Worm (Caenorhabditis elegans) whole organism, young adult: ENCODE results near the gene F46G11.2.

ENCODE experiments used
- ama-1 ChIP-seq, 3 experiments: fragments of 150-350 bp in 1 of 3; sonication (generic microtip) in 2 of 3; optimal IDR thresholded peaks; 2 replicates each; lab custom pipeline; 2014 to 2018; ENCODE audit warnings: missing biosample characterization in 2 of 3, missing genetic modification characterization in 2 of 3, missing genetic modification reagents in 2 of 3
- ceh-79 ChIP-seq: sonication (generic microtip); optimal IDR thresholded peaks from 2 replicates; lab custom pipeline; 2017; ENCODE audit warnings: mild to moderate bottlenecking, missing genetic modification characterization, missing compliant biosample characterization
- dpl-1 ChIP-seq: fragments of 150-350 bp; optimal IDR thresholded peaks from 2 replicates; lab custom pipeline; 2014; ENCODE audit warnings: missing biosample characterization, missing genetic modification reagents, missing genetic modification characterization
- fkh-3 ChIP-seq: sonication (generic microtip); optimal IDR thresholded peaks from 2 replicates; lab custom pipeline; 2016; ENCODE audit warnings: mild to moderate bottlenecking, missing genetic modification characterization, missing compliant biosample characterization
- mes-4 ChIP-seq: sonication (generic microtip); optimal IDR thresholded peaks from 2 replicates; lab custom pipeline; 2016; ENCODE audit warnings: missing genotype, missing genetic modification characterization, missing compliant biosample characterization
- pha-4 ChIP-seq: fragments of 150-350 bp; sonication (generic microtip); optimal IDR thresholded peaks from 2 replicates; lab custom pipeline; 2014; ENCODE audit warnings: missing biosample characterization, missing genetic modification reagents, missing genetic modification characterization
- rpc-1 ChIP-seq, 2 experiments: fragments of 150-350 bp in 1 of 2; sonication (generic microtip) in 1 of 2; optimal IDR thresholded peaks; 2 replicates each; lab custom pipeline; 2014 to 2018; ENCODE audit warnings: missing biosample characterization in 1 of 2, missing genetic modification characterization in 1 of 2, missing genetic modification reagents in 1 of 2, missing genotype in 1 of 2
- unc-62 ChIP-seq: fragments of 150-350 bp; optimal IDR thresholded peaks from 2 replicates; lab custom pipeline; 2014; ENCODE audit warnings: missing biosample characterization, missing genetic modification reagents, missing genetic modification characterization
- ztf-6 ChIP-seq: fragments of 200-800 bp; sonication (Bioruptor generic); IDR thresholded peaks from 2 replicates; pipeline ENCODE4 v1.3.6; 2022; ENCODE audit warnings: missing genetic modification reagents, missing genetic modification characterization, missing compliant biosample characterization

DNA sequence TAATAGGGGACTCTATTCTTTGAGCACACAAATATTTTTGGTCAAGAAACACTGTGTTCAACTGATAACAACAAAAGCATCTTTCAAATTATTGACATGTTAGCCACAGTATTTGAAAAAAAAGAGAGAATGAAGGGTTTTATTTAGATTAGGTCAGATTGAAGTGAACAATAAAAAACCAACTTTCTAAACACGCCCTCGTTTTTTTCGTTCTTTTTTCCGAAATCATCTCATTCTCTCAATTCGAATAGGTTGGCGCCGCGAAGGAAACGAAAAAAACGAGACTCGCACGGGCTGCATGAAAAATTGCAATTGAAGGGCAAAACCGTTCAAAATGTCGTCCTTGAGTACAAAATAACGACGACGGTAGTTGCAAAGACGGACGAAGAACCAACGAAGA lies 26.4 kb downstream of the F46G11.2 start:
- TF ChIP-seq rpc-1 (optimal IDR thresholded peaks at IDR 0.05; lab: Kevin White, UChicago), result no peak
- no peak for TF ChIP-seq rpc-1 (tag; optimal IDR thresholded peaks at IDR 0.05; lab: Kevin White, UChicago)
- TF ChIP-seq unc-62 (GFP tag; lab: Kevin White, UChicago), result no peak
- TF ChIP-seq ceh-79 (tag; lab: Kevin White, UChicago), result no peak
- no peak for TF ChIP-seq ztf-6 (GFP tag; lab: Robert Waterston, UW)
- TF ChIP-seq pha-4 (tag; lab: Kevin White, UChicago), result no peak
- TF ChIP-seq fkh-3 (tag; lab: Kevin White, UChicago), result no peak
- TF ChIP-seq ama-1 (optimal IDR thresholded peaks at IDR 0.05; lab: Kevin White, UChicago), result no peak
- no peak for TF ChIP-seq ama-1 (GFP tag; optimal IDR thresholded peaks at IDR 0.05; lab: Kevin White, UChicago)
- TF ChIP-seq mes-4 (tag; lab: Kevin White, UChicago), result no peak
- TF ChIP-seq dpl-1 (GFP tag; lab: Kevin White, UChicago), result no peak
